Worm (Caenorhabditis elegans) whole organism, early embryonic: ENCODE results near the gene oig-5.

Source experiments
- F13C5.2 ChIP-seq: sonication (generic microtip); optimal IDR thresholded peaks from 2 replicates; lab custom pipeline; 2017; ENCODE audit warnings: mild to moderate bottlenecking, missing genetic modification characterization, inconsistent platforms, missing compliant biosample characterization
- ama-1 ChIP-seq: fragments of 150-350 bp; optimal IDR thresholded peaks from 2 replicates; lab custom pipeline; 2014
- hmbx-1 ChIP-seq: sonication (generic microtip); optimal IDR thresholded peaks from 2 replicates; lab custom pipeline; 2016; ENCODE audit warnings: mild to moderate bottlenecking, missing genetic modification characterization, missing compliant biosample characterization
- sea-1 ChIP-seq: fragments of 200-800 bp; sonication (Bioruptor generic); conservative IDR thresholded peaks from 2 replicates; pipeline ENCODE4 v1.3.6; 2022; ENCODE audit warnings: missing genetic modification characterization, missing compliant biosample characterization
- tbx-37 ChIP-seq: fragments of 200-800 bp; sonication (Bioruptor generic); conservative IDR thresholded peaks from 2 replicates; pipeline ENCODE4 v1.3.6; 2022; ENCODE audit warnings: missing genetic modification reagents, missing genetic modification characterization, missing compliant biosample characterization
- tra-4 ChIP-seq: sonication (generic microtip); optimal IDR thresholded peaks from 2 replicates; lab custom pipeline; 2017; ENCODE audit warnings: missing genetic modification characterization, missing compliant biosample characterization

ce11 chrIV:14816288-14816687 is 9.3 kb downstream of the oig-5 start, which contains the start of gene Y57G11C.46:
- TF ChIP-seq hmbx-1 = no peak
- TF ChIP-seq ama-1 (lab: Kevin White, UChicago) = no peak
- no peak for TF ChIP-seq F13C5.2 (tag; lab: Kevin White, UChicago)
- no peak for TF ChIP-seq tbx-37
- TF ChIP-seq sea-1 (GFP tag; lab: Robert Waterston, UW) = no peak
- no peak for TF ChIP-seq tra-4
